Worm (Caenorhabditis elegans) whole organism, L3 larva: ENCODE data around the gene M03C11.6.

Experiments
- R02D3.7 ChIP-seq: fragments of 150-350 bp; optimal IDR thresholded peaks from 2 replicates; lab custom pipeline; 2014; ENCODE audit warnings: missing biosample characterization, missing genetic modification characterization
- aly-2 ChIP-seq: fragments of 150-350 bp; optimal IDR thresholded peaks from 2 replicates; lab custom pipeline; 2014; ENCODE audit warnings: missing biosample characterization, missing genetic modification characterization
- ama-1 ChIP-seq: fragments of 150-350 bp; optimal IDR thresholded peaks from 2 replicates; lab custom pipeline; 2018
- ceh-16 ChIP-seq: sonication (generic microtip); optimal IDR thresholded peaks from 2 replicates; lab custom pipeline; 2017; ENCODE audit warnings: missing biosample characterization, missing genetic modification characterization
- ceh-28 ChIP-seq: fragments of 150-350 bp; optimal IDR thresholded peaks from 2 replicates; lab custom pipeline; 2014; ENCODE audit warnings: missing biosample characterization, missing genetic modification reagents, missing genetic modification characterization
- ceh-82 ChIP-seq: fragments of 150-350 bp; optimal IDR thresholded peaks from 2 replicates; lab custom pipeline; 2014; ENCODE audit warnings: missing biosample characterization, missing genetic modification characterization
- ceh-9 ChIP-seq: sonication (generic microtip); optimal IDR thresholded peaks from 2 replicates; lab custom pipeline; 2018; ENCODE audit warnings: missing biosample characterization, missing genetic modification characterization
- daf-12 ChIP-seq: fragments of 150-350 bp; optimal IDR thresholded peaks from 2 replicates; lab custom pipeline; 2014; ENCODE audit warnings: missing biosample characterization, missing genetic modification reagents, missing genetic modification characterization
- egl-27 ChIP-seq: sonication (generic microtip); optimal IDR thresholded peaks from 4 replicates; lab custom pipeline; 2017; ENCODE audit warnings: missing biosample characterization, missing genetic modification reagents, missing genetic modification characterization
- egl-5 ChIP-seq: fragments of 150-350 bp; optimal IDR thresholded peaks from 2 replicates; lab custom pipeline; 2017; ENCODE audit warnings: missing biosample characterization, missing genetic modification reagents, missing genetic modification characterization, inconsistent platforms
- elt-1 ChIP-seq: fragments of 150-350 bp; optimal IDR thresholded peaks from 2 replicates; lab custom pipeline; 2014; ENCODE audit warnings: missing biosample characterization, missing genetic modification characterization
- elt-2 ChIP-seq: sonication (generic microtip); optimal IDR thresholded peaks from 2 replicates; lab custom pipeline; 2016; ENCODE audit warnings: missing genetic modification reagents, mild to moderate bottlenecking, missing genetic modification characterization, missing compliant biosample characterization
- eor-1 ChIP-seq, 2 experiments: fragments of 150-350 bp; optimal IDR thresholded peaks; 2 replicates each; lab custom pipeline; 2014 to 2018; ENCODE audit warnings: missing biosample characterization in 2 of 2, missing genetic modification characterization in 2 of 2
- fkh-10 ChIP-seq: sonication (generic microtip); optimal IDR thresholded peaks from 2 replicates; lab custom pipeline; 2017; ENCODE audit warnings: missing biosample characterization, missing genetic modification reagents, missing genetic modification characterization
- hmg-11 ChIP-seq: sonication (generic microtip); optimal IDR thresholded peaks from 2 replicates; lab custom pipeline; 2016; ENCODE audit warnings: missing genetic modification characterization, missing compliant biosample characterization
- jun-1 ChIP-seq: fragments of 150-350 bp; optimal IDR thresholded peaks from 2 replicates; lab custom pipeline; 2014; ENCODE audit warnings: missing biosample characterization, missing genetic modification reagents, missing genetic modification characterization
- lin-15B ChIP-seq: fragments of 150-350 bp; optimal IDR thresholded peaks from 2 replicates; lab custom pipeline; 2014; ENCODE audit warnings: missing biosample characterization, missing genetic modification characterization
- lin-39 ChIP-seq: fragments of 150-350 bp; optimal IDR thresholded peaks from 2 replicates; lab custom pipeline; 2018; ENCODE audit warnings: missing biosample characterization, missing genetic modification reagents, missing genetic modification characterization
- lsy-12 ChIP-seq: sonication (generic microtip); optimal IDR thresholded peaks from 2 replicates; lab custom pipeline; 2016; ENCODE audit warnings: mild to moderate bottlenecking, missing genetic modification characterization, missing compliant biosample characterization
- mdl-1 ChIP-seq: fragments of 150-350 bp; optimal IDR thresholded peaks from 2 replicates; lab custom pipeline; 2014; ENCODE audit warnings: missing biosample characterization, missing genetic modification characterization
- mml-1 ChIP-seq: fragments of 150-350 bp; sonication (generic microtip); optimal IDR thresholded peaks from 3 replicates; lab custom pipeline; 2014; ENCODE audit warnings: missing biosample characterization, missing genetic modification characterization
- nfya-1 ChIP-seq: sonication (generic microtip); optimal IDR thresholded peaks from 2 replicates; lab custom pipeline; 2017; ENCODE audit warnings: missing genetic modification characterization, mild to moderate bottlenecking, missing compliant biosample characterization, antibody characterized with exemption, moderate library complexity; ENCODE audit not compliant: insufficient read depth
- nhr-11 ChIP-seq: fragments of 150-350 bp; optimal IDR thresholded peaks from 2 replicates; lab custom pipeline; 2014; ENCODE audit warnings: missing biosample characterization, missing genetic modification characterization
- nhr-12 ChIP-seq: fragments of 150-350 bp; optimal IDR thresholded peaks from 2 replicates; lab custom pipeline; 2014; ENCODE audit warnings: missing biosample characterization, missing genetic modification characterization
- nhr-23 ChIP-seq: fragments of 150-350 bp; optimal IDR thresholded peaks from 2 replicates; lab custom pipeline; 2014; ENCODE audit warnings: missing biosample characterization, missing genetic modification reagents, missing genetic modification characterization
- nhr-237 ChIP-seq: fragments of 150-350 bp; optimal IDR thresholded peaks from 2 replicates; lab custom pipeline; 2014; ENCODE audit warnings: missing biosample characterization, missing genetic modification characterization
- nhr-25 ChIP-seq: sonication (generic microtip); optimal IDR thresholded peaks from 2 replicates; lab custom pipeline; 2017; ENCODE audit warnings: missing biosample characterization, missing genetic modification characterization
- nhr-28 ChIP-seq: fragments of 150-350 bp; optimal IDR thresholded peaks from 2 replicates; lab custom pipeline; 2014; ENCODE audit warnings: missing biosample characterization, missing genetic modification characterization
- nhr-43 ChIP-seq: sonication (generic microtip); optimal IDR thresholded peaks from 2 replicates; lab custom pipeline; 2016; ENCODE audit warnings: mild to moderate bottlenecking, missing genetic modification characterization, missing compliant biosample characterization; ENCODE audit not compliant: poor library complexity, severe bottlenecking
- nhr-77 ChIP-seq: fragments of 150-350 bp; optimal IDR thresholded peaks from 2 replicates; lab custom pipeline; 2014; ENCODE audit warnings: missing biosample characterization, missing genetic modification characterization
- pha-4 ChIP-seq: fragments of 150-350 bp; optimal IDR thresholded peaks from 2 replicates; lab custom pipeline; 2014; ENCODE audit warnings: missing biosample characterization, missing genetic modification reagents, missing genetic modification characterization
- pqm-1 ChIP-seq: fragments of 150-350 bp; optimal IDR thresholded peaks from 2 replicates; lab custom pipeline; 2017; ENCODE audit warnings: missing biosample characterization, missing genetic modification characterization, inconsistent platforms
- skn-1 ChIP-seq: fragments of 150-350 bp; optimal IDR thresholded peaks from 2 replicates; lab custom pipeline; 2014; ENCODE audit warnings: missing biosample characterization, missing genetic modification characterization
- snpc-4 ChIP-seq: fragments of 150-350 bp; optimal IDR thresholded peaks from 2 replicates; lab custom pipeline; 2014; ENCODE audit warnings: missing biosample characterization, missing genetic modification characterization
- tbx-2 ChIP-seq: sonication (generic microtip); optimal IDR thresholded peaks from 2 replicates; lab custom pipeline; 2016; ENCODE audit warnings: mild to moderate bottlenecking, missing genetic modification characterization, missing compliant biosample characterization
- unc-62 ChIP-seq: fragments of 150-350 bp; sonication (generic microtip); optimal IDR thresholded peaks from 4 replicates; lab custom pipeline; 2014; ENCODE audit warnings: missing biosample characterization, missing genetic modification reagents, missing genetic modification characterization
- zag-1 ChIP-seq: fragments of 150-350 bp; optimal IDR thresholded peaks from 2 replicates; lab custom pipeline; 2014; ENCODE audit warnings: missing biosample characterization, missing genetic modification characterization
- ztf-11 ChIP-seq: fragments of 150-350 bp; optimal IDR thresholded peaks from 2 replicates; lab custom pipeline; 2014; ENCODE audit warnings: missing biosample characterization, missing genetic modification characterization
- ztf-4 ChIP-seq: fragments of 150-350 bp; optimal IDR thresholded peaks from 2 replicates; lab custom pipeline; 2014; ENCODE audit warnings: missing biosample characterization, missing genetic modification characterization

The M03C11.6 gene

DNA sequence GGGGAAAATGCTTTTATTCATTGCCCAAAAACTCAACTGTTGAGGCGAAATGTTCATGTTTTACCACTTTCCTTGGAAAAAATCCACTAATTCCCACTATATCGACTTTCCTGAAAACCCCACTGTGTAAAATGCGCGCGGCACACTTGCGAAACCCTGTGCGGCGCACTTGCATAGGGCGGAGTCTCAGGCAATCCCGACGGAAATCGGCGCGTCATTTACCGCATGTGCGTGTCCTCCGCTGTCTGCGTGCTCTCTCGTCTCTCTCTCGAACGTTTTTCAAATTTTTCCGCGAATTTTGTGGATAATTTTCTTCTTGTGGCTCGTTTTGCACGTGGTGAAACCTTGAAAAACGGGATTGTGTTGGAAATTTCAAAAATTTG, 37.3 kb upstream of the M03C11.6 start, which contains the start of gene atx-2 (continued):
- TF ChIP-seq tbx-2 (tag; lab: Kevin White, UChicago) (peak; percentile 78), nhr-77 (tag; lab: Kevin White, UChicago) (no peak)

DNA sequence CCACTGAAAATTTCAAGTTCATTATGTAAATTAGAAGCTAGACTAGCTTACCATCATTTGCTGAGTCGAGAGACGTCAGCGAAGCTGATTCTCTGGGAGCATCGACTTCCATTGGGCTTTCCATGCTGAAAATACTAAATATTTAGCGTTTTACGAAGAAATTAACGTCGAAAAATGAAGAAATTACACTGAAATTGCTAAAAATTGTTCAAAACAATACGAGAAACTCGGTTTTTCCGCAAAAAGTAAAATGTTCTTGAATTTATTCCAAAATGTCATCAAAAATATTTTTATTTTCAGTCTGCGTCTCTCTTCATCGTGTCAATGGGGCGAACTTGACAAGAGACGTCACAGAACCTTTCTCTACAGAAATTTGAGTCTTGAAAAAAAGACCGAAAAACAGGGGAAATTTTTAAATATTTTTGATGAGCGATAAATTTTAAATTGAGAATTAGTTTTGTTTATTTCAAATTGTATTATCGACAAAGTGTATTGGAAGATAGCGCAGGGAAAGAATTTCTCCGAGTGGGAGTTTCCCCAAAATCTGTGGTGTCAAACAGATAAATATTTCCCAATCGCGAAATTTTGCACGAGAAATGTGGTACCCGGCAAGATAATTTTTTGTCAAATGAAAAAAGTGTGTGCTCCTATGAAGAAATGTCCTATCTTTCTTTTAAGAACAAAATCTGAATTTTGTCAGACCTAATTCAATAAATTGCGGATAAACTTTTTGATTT, 36.8 kb upstream of the M03C11.6 start, which contains the start of gene ecps-1:
ecps-1 (minus strand) TSS at position 125 of the 737 bp plus-strand sequence.
- no peak for TF ChIP-seq hmg-11 (tag; lab: Kevin White, UChicago)
- peak; percentile 12 for TF ChIP-seq unc-62 (GFP tag; lab: Kevin White, UChicago)
- no peak for TF ChIP-seq nhr-12
- TF ChIP-seq elt-1 = peak; percentile 13
- TF ChIP-seq ztf-4 (tag; lab: Kevin White, UChicago) = no peak
- peak; percentile 76 for TF ChIP-seq nhr-25
- TF ChIP-seq jun-1 (tag; lab: Kevin White, UChicago) = peak; percentile 63
- TF ChIP-seq ama-1 = no peak
- TF ChIP-seq nhr-23 = peak; percentile 89
- TF ChIP-seq ceh-82 = peak; percentile 62
- TF ChIP-seq snpc-4 (tag; lab: Kevin White, UChicago) = peak; percentile 68
- peak; percentile 32 for TF ChIP-seq mdl-1 (tag; lab: Kevin White, UChicago)
- TF ChIP-seq lin-15B (tag; lab: Kevin White, UChicago) = peak; percentile 93
- TF ChIP-seq skn-1 = peak; percentile 97
- peak; percentile 45 for TF ChIP-seq nhr-11
- TF ChIP-seq lin-39 = peak; percentile 32
- peak; percentile 51 for TF ChIP-seq elt-2
- TF ChIP-seq daf-12 (tag; lab: Kevin White, UChicago) = no peak
- peak; percentile 89 for TF ChIP-seq nhr-43
- peak; percentile 86 for TF ChIP-seq R02D3.7 (tag; lab: Kevin White, UChicago)
- TF ChIP-seq nfya-1 (tag; lab: Kevin White, UChicago) = no peak
- peak; percentile 77 for TF ChIP-seq ceh-28 (tag; lab: Kevin White, UChicago)
- no peak for TF ChIP-seq ceh-9 (tag; lab: Kevin White, UChicago)
- TF ChIP-seq mml-1 (tag; lab: Kevin White, UChicago) = no peak
- TF ChIP-seq pqm-1 (tag; lab: Kevin White, UChicago) = peak; percentile 57
- peak; percentile 7 for TF ChIP-seq egl-5 (tag; lab: Kevin White, UChicago)
- peak; percentile 81 for TF ChIP-seq lsy-12 (tag; lab: Kevin White, UChicago)
- peak; percentile 53 for TF ChIP-seq fkh-10 (GFP tag; lab: Kevin White, UChicago)
- peak; percentile 97 for TF ChIP-seq pha-4 (tag; lab: Kevin White, UChicago)
- peak; percentile 9 for TF ChIP-seq zag-1 (tag; lab: Kevin White, UChicago)

ce11 chrIII:10451012-10451411, 27.2 kb upstream of the M03C11.6 start, which contains the start of gene H04D03.4:
Gene H04D03.4 (minus strand): TSS chrIII:10451112.
- TF ChIP-seq aly-2 (no peak), hmg-11 (tag; lab: Kevin White, UChicago) (no peak), mdl-1 (tag; lab: Kevin White, UChicago) (no peak), elt-2 (no peak), nhr-25 (no peak), egl-27 (tag; lab: Kevin White, UChicago) (no peak), ztf-11 (no peak), ceh-9 (tag; lab: Kevin White, UChicago) (no peak), nhr-12 (no peak), mml-1 (tag; lab: Kevin White, UChicago) (no peak), nhr-11 (no peak), nhr-28 (tag; lab: Kevin White, UChicago) (no peak)

DNA sequence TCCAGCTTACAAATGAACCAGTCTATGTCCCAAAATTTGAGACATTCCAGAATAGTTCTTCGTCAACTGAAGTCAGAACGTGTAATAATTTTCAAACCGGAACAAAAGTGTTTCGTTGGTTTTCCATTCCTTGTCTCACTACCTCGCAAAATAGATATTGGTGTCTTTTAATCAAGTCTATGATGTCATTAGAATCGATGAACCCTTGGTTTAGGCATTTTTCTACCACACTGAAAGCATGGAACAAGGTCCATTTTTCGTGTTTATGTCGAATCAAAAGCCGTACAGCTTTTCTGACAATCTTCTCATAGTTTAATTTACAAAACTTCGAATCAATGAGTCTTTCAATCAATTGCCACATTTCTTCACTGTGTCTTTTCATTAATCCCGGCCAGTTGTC, 22.9 kb upstream of the M03C11.6 start, which contains the start of gene H04D03.7:
H04D03.7 (minus strand) TSS at position 101 of the 400 bp plus-strand sequence.
- TF ChIP-seq eor-1 (tag; optimal IDR thresholded peaks at IDR 0.05; lab: Kevin White, UChicago) (no peak), hmg-11 (tag; lab: Kevin White, UChicago) (no peak), ceh-16 (tag; lab: Kevin White, UChicago) (no peak), nhr-237 (tag; lab: Kevin White, UChicago) (no peak), nhr-43 (no peak), ztf-4 (tag; lab: Kevin White, UChicago) (no peak), nfya-1 (tag; lab: Kevin White, UChicago) (no peak), skn-1 (no peak), mdl-1 (tag; lab: Kevin White, UChicago) (no peak)
